Fruit fly (Drosophila melanogaster): Measurements from ENCODE around the gene CG4194.
A peak's percentile ranks its signal among the peaks of the same experiment; 100 is the strongest.

Gene CG4194

dm6 chrX:2071878-2072817 lies 3.8 kb downstream of the CG4194 start, which contains the start of gene Rtca (continued):
- TF ChIP-seq lab (GFP tag; optimal IDR thresholded peaks at IDR 0.05), result peak; percentile 89
- TF ChIP-seq abd-A (tag; optimal IDR thresholded peaks at IDR 0.05), result peak; percentile 6
- peak; percentile 62 for TF ChIP-seq CG8924 (tag; optimal IDR thresholded peaks at IDR 0.05)
- peak; percentile 67 for TF ChIP-seq CG11695 (GFP tag; IDR thresholded peaks at IDR 0.05)
- TF ChIP-seq CG12659 (GFP tag; optimal IDR thresholded peaks at IDR 0.05), result peak; percentile 80
- no peak for TF ChIP-seq gce (GFP tag; IDR thresholded peaks at IDR 0.05)
- TF ChIP-seq crp (GFP tag; optimal IDR thresholded peaks at IDR 0.05), result no peak
- peak; percentile 68 for TF ChIP-seq CG6854 (GFP tag; optimal IDR thresholded peaks at IDR 0.05)
- TF ChIP-seq CG4820 (GFP tag; optimal IDR thresholded peaks at IDR 0.05), result peak; percentile 42
- TF ChIP-seq CG17328 (GFP tag; IDR thresholded peaks at IDR 0.05), result 0 out of 2 replicates have a peak, but pooled peaks have one; percentile 26
- peak; percentile 76 for TF ChIP-seq org-1 (GFP tag; optimal IDR thresholded peaks at IDR 0.05)
- TF ChIP-seq D19A (tag; optimal IDR thresholded peaks at IDR 0.05), result peak; percentile 57
- TF ChIP-seq CG7271 (tag; optimal IDR thresholded peaks at IDR 0.05), result no peak
- no peak for TF ChIP-seq bowl (GFP tag; IDR thresholded peaks at IDR 0.05)
- peak; percentile 75 for TF ChIP-seq CG12769 (tag; optimal IDR thresholded peaks at IDR 0.05)
- TF ChIP-seq Ada2b (GFP tag; IDR thresholded peaks at IDR 0.05), result peak; percentile 59
- peak; percentile 60; the same call in 1 of the 2 replicates for TF ChIP-seq Adf1 (GFP tag; IDR thresholded peaks at IDR 0.05)
- no peak for TF ChIP-seq wek (GFP tag; optimal IDR thresholded peaks at IDR 0.05)
- TF ChIP-seq Meics (GFP tag; optimal IDR thresholded peaks at IDR 0.05), result peak; percentile 74
- peak; percentile 66 to 75 for TF ChIP-seq bsh (GFP tag; optimal IDR thresholded peaks at IDR 0.05)
- peak; percentile 71 for TF ChIP-seq Hsf (GFP tag; optimal IDR thresholded peaks at IDR 0.05)
- no peak for TF ChIP-seq hkb (optimal IDR thresholded peaks at IDR 0.05)
- peak; percentile 79 for TF ChIP-seq hkb (GFP tag; IDR thresholded peaks at IDR 0.05)
- peak; percentile 72 for TF ChIP-seq BtbVII (GFP tag; optimal IDR thresholded peaks at IDR 0.05)
- TF ChIP-seq MESR4 (GFP tag; optimal IDR thresholded peaks at IDR 0.05), result peak; percentile 12
- TF ChIP-seq dan (GFP tag; IDR thresholded peaks at IDR 0.05), result no peak
- TF ChIP-seq Hey (tag; optimal IDR thresholded peaks at IDR 0.05), result no peak
- TF ChIP-seq peb (GFP tag; IDR thresholded peaks at IDR 0.05), result no peak
- TF ChIP-seq CG15601 (tag; optimal IDR thresholded peaks at IDR 0.05), result peak; percentile 4
- peak in 1 of 3 experiments; percentile 41 for TF ChIP-seq lola (GFP tag; optimal IDR thresholded peaks at IDR 0.05)
- TF ChIP-seq ab (GFP tag; optimal IDR thresholded peaks at IDR 0.05), result no peak
- peak; percentile 87 for TF ChIP-seq row (GFP tag; IDR thresholded peaks at IDR 0.05)
- TF ChIP-seq fu2 (GFP tag; optimal IDR thresholded peaks at IDR 0.05), result peak; percentile 35
- TF ChIP-seq CG6654 (GFP tag; optimal IDR thresholded peaks at IDR 0.05), result peak; percentile 43
- peak; percentile 67 for TF ChIP-seq CG7372 (GFP tag; IDR thresholded peaks at IDR 0.05)
- no peak for TF ChIP-seq slp2 (GFP tag; optimal IDR thresholded peaks at IDR 0.05)
- TF ChIP-seq her (GFP tag; optimal IDR thresholded peaks at IDR 0.05), result peak; percentile 86
- TF ChIP-seq CG1602 (GFP tag; optimal IDR thresholded peaks at IDR 0.05), result peak; percentile 42
- no peak for TF ChIP-seq Hr39 (optimal IDR thresholded peaks at IDR 0.05)
- no peak for TF ChIP-seq Dip2 (GFP tag; IDR thresholded peaks at IDR 0.05)
- peak; percentile 57 for TF ChIP-seq gsb (GFP tag; IDR thresholded peaks at IDR 0.05)
- peak; percentile 37 for TF ChIP-seq jing (GFP tag; optimal IDR thresholded peaks at IDR 0.05)
- TF ChIP-seq chinmo (GFP tag; IDR thresholded peaks at IDR 0.05; ENCODE audit: partially characterized antibody), result 0 out of 4 replicates have a peak, but pooled peaks have one; percentile 43
- TF ChIP-seq fd96Cb (tag; optimal IDR thresholded peaks at IDR 0.05), result peak; percentile 53
- TF ChIP-seq Fer1 (GFP tag; optimal IDR thresholded peaks at IDR 0.05), result peak; percentile 89
- peak; percentile 71 for TF ChIP-seq CG6689 (GFP tag; IDR thresholded peaks at IDR 0.05)
- TF ChIP-seq slbo (GFP tag; IDR thresholded peaks at IDR 0.05), result peak; percentile 77
- peak; percentile 15 for TF ChIP-seq CG7928 (GFP tag; optimal IDR thresholded peaks at IDR 0.05)
- TF ChIP-seq stwl (tag; optimal IDR thresholded peaks at IDR 0.05), result no peak
